Worm (Caenorhabditis elegans): ENCODE results near the gene Y7A5A.13.

DNA sequence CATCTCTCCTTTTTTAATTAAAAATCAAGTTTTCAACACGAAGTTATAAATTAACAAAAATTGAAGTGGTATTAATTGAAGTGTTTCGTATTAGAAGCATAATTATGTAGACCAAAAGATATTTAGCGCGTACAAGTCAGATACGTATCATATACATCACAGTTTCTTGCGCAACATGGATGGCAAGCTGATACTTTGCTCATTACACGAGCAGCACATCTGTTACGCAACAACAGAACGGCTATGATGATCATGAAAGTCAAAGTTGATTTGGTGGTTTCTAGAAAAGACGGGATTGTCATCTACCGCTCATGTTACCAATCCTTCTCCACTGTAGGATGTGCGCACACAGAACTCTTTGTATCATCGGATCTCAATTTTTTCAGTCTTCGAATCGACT is 40.9 kb downstream of the Y7A5A.13 start:
- TF ChIP-seq him-1 (tag; optimal IDR thresholded peaks at IDR 0.05) = no peak
- TF ChIP-seq W03F9.2 (tag; optimal IDR thresholded peaks at IDR 0.05) = no peak
- no peak for TF ChIP-seq dao-5 (tag; optimal IDR thresholded peaks at IDR 0.05)

Measured in whole organism, L4/young adult.